Worm (Caenorhabditis elegans) whole organism, midembryonic: ENCODE results near the gene tyra-2.

Experiments used
- T22C8.4 ChIP-seq: fragments of 200-800 bp; sonication (Bioruptor generic); IDR thresholded peaks from 2 replicates; pipeline ENCODE4 v1.3.6; 2022; ENCODE audit warnings: missing genetic modification characterization, missing compliant biosample characterization
- flt-1 ChIP-seq: fragments of 200-800 bp; sonication (Bioruptor generic); IDR thresholded peaks from 2 replicates; pipeline ENCODE4 v1.3.6; 2022; ENCODE audit warnings: missing genetic modification characterization, missing compliant biosample characterization
- klf-2 ChIP-seq: fragments of 200-800 bp; sonication (Bioruptor generic); conservative IDR thresholded peaks from 2 replicates; pipeline ENCODE4 v1.3.6; 2022; ENCODE audit warnings: missing genetic modification reagents, missing genetic modification characterization, missing compliant biosample characterization
- ref-1 ChIP-seq: fragments of 200-800 bp; sonication (Bioruptor generic); conservative IDR thresholded peaks from 2 replicates; pipeline ENCODE4 v1.3.6; 2022; ENCODE audit warnings: missing genetic modification reagents, missing genetic modification characterization, missing compliant biosample characterization
- tab-1 ChIP-seq: fragments of 200-800 bp; sonication (Bioruptor generic); IDR thresholded peaks from 2 replicates; pipeline ENCODE4 v1.3.6; 2022; ENCODE audit warnings: missing genetic modification characterization, missing compliant biosample characterization
- ztf-29 ChIP-seq: fragments of 200-800 bp; sonication (Bioruptor generic); IDR thresholded peaks from 2 replicates; pipeline ENCODE4 v1.3.6; 2022; ENCODE audit warnings: missing genetic modification reagents, missing genetic modification characterization, missing compliant biosample characterization

ce11 chrX:7028836-7029235, 23.5 kb upstream of the tyra-2 start, which contains the start of gene flp-26:
- TF ChIP-seq T22C8.4, result no peak
- TF ChIP-seq flt-1 (GFP tag; lab: Robert Waterston, UW), result no peak
- TF ChIP-seq ztf-29 (GFP tag; lab: Robert Waterston, UW), result no peak
- TF ChIP-seq ref-1, result no peak
- TF ChIP-seq klf-2 (GFP tag; lab: Robert Waterston, UW), result no peak
- TF ChIP-seq tab-1, result no peak
